Fruit fly (Drosophila melanogaster) whole organism, embryonic: ENCODE measurements around the gene CG43322.

ENCODE experiments used
- Abd-B ChIP-seq: fragments of 200-800 bp; sonication (Bioruptor generic); optimal IDR thresholded peaks from 2 replicates; lab custom pipeline; 2018; ENCODE audit warnings: missing biosample characterization, mild to moderate bottlenecking, missing genetic modification characterization, moderate library complexity
- Asciz ChIP-seq: fragments of 200-800 bp; sonication (Bioruptor generic); optimal IDR thresholded peaks from 2 replicates; lab custom pipeline; 2017; ENCODE audit warnings: missing biosample characterization, mild to moderate bottlenecking, missing genetic modification characterization, missing genetic modification reagents
- Atf6 ChIP-seq: fragments of 200-800 bp; sonication (Bioruptor generic); IDR thresholded peaks from 2 replicates; pipeline ENCODE4 v1.3.6; 2022; ENCODE audit warnings: missing biosample characterization, missing genetic modification characterization
- Bteb2 ChIP-seq: fragments of 200-800 bp; sonication (Bioruptor generic); optimal IDR thresholded peaks from 2 replicates; lab custom pipeline; 2016; ENCODE audit warnings: missing biosample characterization, missing genetic modification characterization
- C15 ChIP-seq: fragments of 200-800 bp; sonication (Bioruptor generic); IDR thresholded peaks from 3 replicates; pipeline ENCODE4 v1.3.6; 2022; ENCODE audit warnings: missing biosample characterization, missing genetic modification characterization
- CG10209 ChIP-seq: fragments of 200-800 bp; sonication (Bioruptor generic); optimal IDR thresholded peaks from 3 replicates; lab custom pipeline; 2017; ENCODE audit warnings: missing biosample characterization, mild to moderate bottlenecking, missing genetic modification characterization, missing genetic modification reagents
- CG12104 ChIP-seq: fragments of 200-800 bp; sonication (Bioruptor generic); optimal IDR thresholded peaks from 3 replicates; lab custom pipeline; 2016; ENCODE audit warnings: missing biosample characterization, missing genetic modification characterization
- CG12236 ChIP-seq: fragments of 200-800 bp; sonication (Bioruptor generic); optimal IDR thresholded peaks from 2 replicates; lab custom pipeline; 2016; ENCODE audit warnings: missing biosample characterization, missing genetic modification characterization
- CG1233 ChIP-seq: fragments of 200-800 bp; sonication (Bioruptor generic); optimal IDR thresholded peaks from 4 replicates; lab custom pipeline; 2018; ENCODE audit warnings: missing biosample characterization, mild to moderate bottlenecking, missing genetic modification characterization
- CG12659 ChIP-seq: fragments of 200-800 bp; sonication (Bioruptor generic); optimal IDR thresholded peaks from 3 replicates; lab custom pipeline; 2017; ENCODE audit warnings: mild to moderate bottlenecking, missing biosample characterization, missing genetic modification reagents, missing genetic modification characterization
- CG13296 ChIP-seq: fragments of 200-800 bp; sonication (Bioruptor generic); optimal IDR thresholded peaks from 3 replicates; lab custom pipeline; 2018; ENCODE audit warnings: missing biosample characterization, mild to moderate bottlenecking, missing genetic modification characterization
- CG14965 ChIP-seq: fragments of 200-800 bp; sonication (Bioruptor generic); optimal IDR thresholded peaks from 2 replicates; lab custom pipeline; 2016; ENCODE audit warnings: missing biosample characterization, missing genetic modification characterization, borderline replicate concordance
- CG16863 ChIP-seq: fragments of 200-800 bp; sonication (Bioruptor generic); optimal IDR thresholded peaks from 3 replicates; lab custom pipeline; 2016; ENCODE audit warnings: missing biosample characterization, missing genetic modification characterization
- CG18476 ChIP-seq: fragments of 200-800 bp; sonication (Bioruptor generic); optimal IDR thresholded peaks from 2 replicates; lab custom pipeline; 2016; ENCODE audit warnings: missing biosample characterization, mild to moderate bottlenecking, missing genetic modification characterization
- CG2129 ChIP-seq: fragments of 200-800 bp; sonication (Bioruptor generic); IDR thresholded peaks from 2 replicates; pipeline ENCODE4 v1.3.6; 2022; ENCODE audit warnings: missing biosample characterization, missing genetic modification characterization; ENCODE audit not compliant: partially characterized antibody
- CG42726 ChIP-seq: fragments of 200-800 bp; sonication (Bioruptor generic); IDR thresholded peaks from 2 replicates; pipeline ENCODE4 v1.3.6; 2022; ENCODE audit warnings: missing biosample characterization, missing genetic modification characterization; ENCODE audit not compliant: partially characterized antibody
- CG5245 ChIP-seq: fragments of 200-800 bp; sonication (Bioruptor generic); optimal IDR thresholded peaks from 3 replicates; lab custom pipeline; 2016; ENCODE audit warnings: missing biosample characterization, missing genetic modification characterization
- CG6765 ChIP-seq: fragments of 200-800 bp; sonication (Bioruptor generic); optimal IDR thresholded peaks from 3 replicates; lab custom pipeline; 2017; ENCODE audit warnings: missing biosample characterization, mild to moderate bottlenecking, missing genetic modification characterization
- CG8089 ChIP-seq: fragments of 200-800 bp; sonication (Bioruptor generic); optimal IDR thresholded peaks from 3 replicates; lab custom pipeline; 2016; ENCODE audit warnings: missing biosample characterization, missing genetic modification characterization
- CG9215 ChIP-seq: fragments of 200-800 bp; sonication (Bioruptor generic); IDR thresholded peaks from 2 replicates; pipeline ENCODE4 v1.3.6; 2022; ENCODE audit warnings: missing biosample characterization, missing genetic modification characterization
- CTCF ChIP-seq: fragments of 200-800 bp; sonication (Bioruptor generic); optimal IDR thresholded peaks from 2 replicates; lab custom pipeline; 2017; ENCODE audit warnings: missing biosample characterization, mild to moderate bottlenecking, missing genetic modification characterization, moderate library complexity
- Dfd ChIP-seq, 2 experiments: fragments of >200 bp; optimal IDR thresholded peaks; 2 replicates each; lab custom pipeline; 2017; ENCODE audit warnings: missing biosample characterization in 2 of 2, missing genetic modification characterization in 2 of 2
- Ets97D ChIP-seq: fragments of 200-800 bp; sonication (Bioruptor generic); optimal IDR thresholded peaks from 3 replicates; lab custom pipeline; 2016; ENCODE audit warnings: missing biosample characterization, missing genetic modification characterization
- Hey ChIP-seq: fragments of 200-800 bp; sonication (Bioruptor generic); optimal IDR thresholded peaks from 3 replicates; lab custom pipeline; 2018; ENCODE audit warnings: missing biosample characterization, mild to moderate bottlenecking, missing genetic modification characterization
- HmgD ChIP-seq: fragments of 200-800 bp; sonication (Bioruptor generic); optimal IDR thresholded peaks from 3 replicates; lab custom pipeline; 2016; ENCODE audit warnings: missing biosample characterization, missing genetic modification characterization
- HmgZ ChIP-seq: fragments of 200-800 bp; sonication (Bioruptor generic); optimal IDR thresholded peaks from 2 replicates; lab custom pipeline; 2018; ENCODE audit warnings: missing biosample characterization, mild to moderate bottlenecking, missing genetic modification characterization
- Hmx ChIP-seq: fragments of 200-800 bp; sonication (Bioruptor generic); optimal IDR thresholded peaks from 2 replicates; lab custom pipeline; 2016; ENCODE audit warnings: missing biosample characterization, missing genetic modification characterization
- NC2α ChIP-seq: fragments of 200-800 bp; sonication (Bioruptor generic); optimal IDR thresholded peaks from 2 replicates; lab custom pipeline; 2016; ENCODE audit warnings: missing biosample characterization, missing genetic modification characterization
- NfI ChIP-seq: fragments of 200-800 bp; sonication (Bioruptor generic); optimal IDR thresholded peaks from 3 replicates; lab custom pipeline; 2018; ENCODE audit warnings: missing biosample characterization, mild to moderate bottlenecking, missing genetic modification characterization, moderate library complexity
- Pdp1 ChIP-seq, 2 experiments: fragments of 200-800 bp; sonication (Bioruptor generic); optimal IDR thresholded peaks; 3 replicates each; lab custom pipeline; 2016; ENCODE audit warnings: missing biosample characterization in 2 of 2, missing genetic modification characterization in 2 of 2, mild to moderate bottlenecking in 1 of 2, moderate library complexity in 1 of 2
- Ravus ChIP-seq: fragments of 200-800 bp; sonication (Bioruptor generic); IDR thresholded peaks from 2 replicates; pipeline ENCODE4 v1.3.6; 2022; ENCODE audit warnings: missing biosample characterization, missing genetic modification characterization
- ac ChIP-seq: fragments of 200-800 bp; sonication (Bioruptor generic); optimal IDR thresholded peaks from 3 replicates; lab custom pipeline; 2017; ENCODE audit warnings: missing biosample characterization, mild to moderate bottlenecking, missing genetic modification characterization
- bcd ChIP-seq: fragments of 200-800 bp; sonication (Bioruptor generic); optimal IDR thresholded peaks from 2 replicates; lab custom pipeline; 2017; ENCODE audit warnings: missing biosample characterization, mild to moderate bottlenecking, missing genetic modification characterization
- br ChIP-seq: fragments of >200 bp; optimal IDR thresholded peaks from 2 replicates; lab custom pipeline; 2017
- cas ChIP-seq: fragments of 200-800 bp; sonication (Bioruptor generic); IDR thresholded peaks from 2 replicates; pipeline ENCODE4 v1.3.6; 2022; ENCODE audit warnings: missing biosample characterization, missing genetic modification characterization
- dm ChIP-seq: fragments of 200-800 bp; sonication (Bioruptor generic); optimal IDR thresholded peaks from 3 replicates; lab custom pipeline; 2016; ENCODE audit warnings: missing biosample characterization, missing genetic modification characterization
- eyg ChIP-seq: fragments of 200-800 bp; sonication (Bioruptor generic); optimal IDR thresholded peaks from 3 replicates; lab custom pipeline; 2016; ENCODE audit warnings: missing biosample characterization, missing genetic modification characterization
- fu2 ChIP-seq: fragments of 200-800 bp; sonication (Bioruptor generic); optimal IDR thresholded peaks from 2 replicates; lab custom pipeline; 2016; ENCODE audit warnings: missing biosample characterization, missing genetic modification characterization
- gfzf ChIP-seq: fragments of 200-800 bp; sonication (Bioruptor generic); optimal IDR thresholded peaks from 2 replicates; lab custom pipeline; 2016; ENCODE audit warnings: missing biosample characterization, mild to moderate bottlenecking, missing genetic modification characterization, moderate library complexity
- kah ChIP-seq: fragments of 200-800 bp; sonication (Bioruptor generic); optimal IDR thresholded peaks from 2 replicates; lab custom pipeline; 2018; ENCODE audit warnings: missing biosample characterization, mild to moderate bottlenecking, missing genetic modification characterization
- pan ChIP-seq, 4 experiments: fragments of >200 bp in 3 of 4; fragments of 200-800 bp in 1 of 4; sonication (Bioruptor generic) in 1 of 4; optimal IDR thresholded peaks in 3 of 4; IDR thresholded peaks in 1 of 4; 2 replicates each; pipeline versions ENCODE4 v1.3.6 to Lab custom; 2017 to 2022; ENCODE audit warnings: missing biosample characterization in 2 of 4, missing genetic modification characterization in 2 of 4, mixed read lengths in 1 of 4
- pb ChIP-seq: fragments of 200-800 bp; sonication (Bioruptor generic); optimal IDR thresholded peaks from 3 replicates; lab custom pipeline; 2016; ENCODE audit warnings: missing biosample characterization, missing genetic modification characterization
- peb ChIP-seq: fragments of 200-800 bp; sonication (Bioruptor generic); IDR thresholded peaks from 2 replicates; pipeline ENCODE4 v1.3.6; 2022; ENCODE audit warnings: missing biosample characterization, missing genetic modification characterization
- ro ChIP-seq: fragments of 200-800 bp; sonication (Bioruptor generic); IDR thresholded peaks from 2 replicates; pipeline ENCODE4 v1.3.6; 2022; ENCODE audit warnings: missing biosample characterization, missing genetic modification characterization
- seq ChIP-seq: fragments of 200-800 bp; sonication (Bioruptor generic); IDR thresholded peaks from 2 replicates; pipeline ENCODE4 v1.3.6; 2022; ENCODE audit warnings: missing biosample characterization, missing genetic modification characterization
- sr ChIP-seq: fragments of 200-800 bp; sonication (Bioruptor generic); IDR thresholded peaks from 3 replicates; pipeline ENCODE4 v1.3.6; 2022; ENCODE audit warnings: missing biosample characterization, missing genetic modification characterization
- stwl ChIP-seq: fragments of 200-800 bp; sonication (Bioruptor generic); optimal IDR thresholded peaks from 3 replicates; lab custom pipeline; 2018; ENCODE audit warnings: missing biosample characterization, mild to moderate bottlenecking, missing genetic modification characterization, moderate library complexity
- tll ChIP-seq, 2 experiments: fragments of 200-800 bp in 1 of 2; fragments of >200 bp in 1 of 2; sonication (Bioruptor generic) in 1 of 2; optimal IDR thresholded peaks; 2 replicates each; lab custom pipeline; 2017 to 2019; ENCODE audit warnings: missing biosample characterization in 2 of 2, missing genetic modification characterization in 2 of 2, mild to moderate bottlenecking in 1 of 2, moderate library complexity in 1 of 2
- ttk ChIP-seq: fragments of 200-800 bp; sonication (Bioruptor generic); IDR thresholded peaks from 2 replicates; pipeline ENCODE4 v2.1.2; 2022; ENCODE audit warnings: missing biosample characterization, missing genetic modification characterization
- tup ChIP-seq: fragments of 200-800 bp; sonication (Bioruptor generic); optimal IDR thresholded peaks from 2 replicates; lab custom pipeline; 2016; ENCODE audit warnings: missing biosample characterization, mild to moderate bottlenecking, missing genetic modification characterization, moderate library complexity
- z ChIP-seq: fragments of 200-800 bp; sonication (Bioruptor generic); IDR thresholded peaks from 3 replicates; pipeline ENCODE4 v1.3.6; 2022; ENCODE audit warnings: missing biosample characterization, missing genetic modification characterization

The CG43322 gene

DNA sequence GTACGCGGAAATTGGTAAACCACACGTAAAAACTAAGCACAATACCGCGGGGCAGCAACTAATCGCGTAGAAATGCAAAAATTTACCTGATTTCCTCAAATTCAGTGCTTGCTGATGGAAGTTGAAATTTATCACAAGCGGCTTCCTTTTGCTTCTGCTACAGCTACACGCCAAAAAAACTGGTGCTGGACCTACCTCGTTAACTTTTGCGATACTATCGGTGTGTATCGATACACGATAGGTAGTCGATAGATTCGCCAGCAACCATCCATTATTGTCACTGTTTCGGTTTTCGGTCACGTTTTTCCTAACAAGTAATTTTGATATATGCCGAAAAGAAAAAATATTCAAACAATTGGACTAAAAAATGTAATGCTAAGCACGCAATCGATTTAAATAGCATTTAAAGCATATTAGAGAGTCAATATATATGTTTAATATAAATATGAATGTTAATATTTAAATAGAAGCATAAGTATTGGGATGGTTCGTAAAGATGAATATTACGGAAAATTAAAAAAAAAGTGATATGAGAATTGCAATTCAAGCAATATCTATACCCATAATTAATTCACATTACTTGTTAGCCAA, 45.7 kb upstream of the CG43322 start, which contains the start of gene Sumo (continued):
- TF ChIP-seq pan (optimal IDR thresholded peaks at IDR 0.05; lab: Kevin White, UChicago) (no peak), pan (GFP tag; optimal IDR thresholded peaks at IDR 0.05 in 1 of 2, IDR thresholded peaks at IDR 0.05 in 1 of 2) (peak in 1 of 2 experiments; percentile 43), HmgZ (tag; lab: Kevin White, UChicago) (no peak), CG10209 (no peak), gfzf (GFP tag; lab: Kevin White, UChicago) (no peak), Dfd (GFP tag; optimal IDR thresholded peaks at IDR 0.05; lab: Kevin White, UChicago) (no peak), CG2129 (peak; percentile 93), CG14965 (GFP tag; lab: Kevin White, UChicago) (no peak), Hey (tag; lab: Kevin White, UChicago) (no peak), CG18476 (GFP tag; lab: Kevin White, UChicago) (no peak), CG5245 (GFP tag; lab: Kevin White, UChicago) (no peak), NfI (no peak), Atf6 (GFP tag; lab: Robert Waterston, UW) (no peak), Ets97D (GFP tag; lab: Kevin White, UChicago) (no peak), cas (peak; percentile 9; the same call in 1 of the 2 replicates), CG6765 (GFP tag; lab: Kevin White, UChicago) (no peak), ttk (GFP tag; lab: Robert Waterston, UW) (no peak), Asciz (GFP tag; lab: Kevin White, UChicago) (no peak), CG12104 (GFP tag; lab: Kevin White, UChicago) (no peak), CG1233 (GFP tag; lab: Kevin White, UChicago) (no peak), Pdp1 (GFP tag; optimal IDR thresholded peaks at IDR 0.05; lab: Kevin White, UChicago) (no peak), NC2α (GFP tag; lab: Kevin White, UChicago) (no peak), tll (GFP tag; optimal IDR thresholded peaks at IDR 0.05; lab: Kevin White, UChicago) (no peak), HmgD (GFP tag; lab: Kevin White, UChicago) (no peak), stwl (tag; lab: Kevin White, UChicago) (peak; percentile 13), C15 (GFP tag; lab: Robert Waterston, UW) (no peak), eyg (GFP tag; lab: Kevin White, UChicago) (no peak), peb (GFP tag; lab: Robert Waterston, UW) (no peak), bcd (GFP tag; lab: Kevin White, UChicago) (peak; percentile 11), ro (GFP tag; lab: Robert Waterston, UW) (no peak), seq (GFP tag; lab: Robert Waterston, UW) (no peak), Hmx (no peak), kah (GFP tag; lab: Kevin White, UChicago) (no peak), CG9215 (no peak; the same call in 1 of the 2 replicates), CG8089 (GFP tag; lab: Kevin White, UChicago) (no peak), Abd-B (GFP tag; lab: Kevin White, UChicago) (peak; percentile 73), fu2 (GFP tag; lab: Kevin White, UChicago) (no peak), CG42726 (GFP tag; lab: Robert Waterston, UW) (peak; percentile 100), ac (GFP tag; lab: Kevin White, UChicago) (no peak), CG13296 (no peak), Ravus (GFP tag; lab: Robert Waterston, UW) (no peak), Bteb2 (no peak), CG12659 (GFP tag; lab: Kevin White, UChicago) (peak; percentile 50), z (GFP tag; lab: Robert Waterston, UW) (no peak), CG16863 (GFP tag; lab: Kevin White, UChicago) (no peak), CTCF (GFP tag; lab: Kevin White, UChicago) (no peak), br (lab: Kevin White, UChicago) (no peak), pb (no peak), sr (GFP tag; lab: Robert Waterston, UW) (no peak), dm (GFP tag; lab: Kevin White, UChicago) (peak; percentile 0), CG12236 (no peak), tup (GFP tag; lab: Kevin White, UChicago) (no peak)
